Worm (Caenorhabditis elegans): ENCODE results near the gene Y37D8A.16.

DNA sequence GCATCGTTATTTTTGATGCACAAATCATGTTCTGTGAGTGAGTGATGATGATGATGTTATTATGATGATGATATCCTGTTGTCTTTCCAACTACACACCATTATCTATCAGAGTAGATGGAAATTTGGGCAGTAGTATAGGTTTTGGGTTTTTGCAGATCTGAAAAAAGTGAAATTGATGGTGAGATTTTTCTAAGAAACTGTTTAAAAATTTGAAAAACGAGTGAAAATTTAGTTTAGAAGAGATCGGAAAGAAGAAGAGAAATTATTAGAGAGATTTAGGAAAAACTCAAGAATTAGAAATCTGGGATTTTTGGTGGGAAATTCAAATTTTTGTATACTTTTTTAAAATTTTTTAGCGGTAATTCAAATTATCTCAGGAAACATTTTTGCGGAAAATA is 26.9 kb downstream of the Y37D8A.16 start, which contains the start of the genes Y37D8A.29 and unc-71:
- TF ChIP-seq ets-7 (tag; optimal IDR thresholded peaks at IDR 0.05) (no peak), scrt-1 (GFP tag; IDR thresholded peaks at IDR 0.05) (no peak), F13C5.2 (tag; optimal IDR thresholded peaks at IDR 0.05) (no peak), ceh-13 (GFP tag; optimal IDR thresholded peaks at IDR 0.05) (no peak), hmg-4 (GFP tag; optimal IDR thresholded peaks at IDR 0.05) (no peak), flt-1 (GFP tag; IDR thresholded peaks at IDR 0.05) (no peak), pes-1 (GFP tag; IDR thresholded peaks at IDR 0.05) (no peak), ama-1 (optimal IDR thresholded peaks at IDR 0.05) (no peak), hmbx-1 (tag; optimal IDR thresholded peaks at IDR 0.05) (no peak)

Data from whole organism, early embryonic.